Worm (Caenorhabditis elegans) whole organism, late embryonic: ENCODE results near the gene F58A6.9.

ENCODE experiments used
- C38D4.7 ChIP-seq: fragments of 200-800 bp; sonication (Bioruptor generic); optimal IDR thresholded peaks from 2 replicates; lab custom pipeline; 2018; ENCODE audit warnings: mild to moderate bottlenecking, missing genetic modification characterization, moderate library complexity, missing compliant biosample characterization
- K02D7.2 ChIP-seq: sonication (generic microtip); optimal IDR thresholded peaks from 2 replicates; lab custom pipeline; 2017; ENCODE audit warnings: mild to moderate bottlenecking, missing genetic modification characterization, missing compliant biosample characterization
- T23F11.4 ChIP-seq: fragments of 200-800 bp; sonication (Bioruptor generic); optimal IDR thresholded peaks from 2 replicates; lab custom pipeline; 2018; ENCODE audit warnings: mild to moderate bottlenecking, missing genetic modification characterization, missing compliant biosample characterization
- Y22D7AL.16 ChIP-seq: sonication (generic microtip); optimal IDR thresholded peaks from 2 replicates; lab custom pipeline; 2016; ENCODE audit warnings: missing genetic modification characterization, missing compliant biosample characterization
- ahr-1 ChIP-seq: sonication (generic microtip); optimal IDR thresholded peaks from 2 replicates; lab custom pipeline; 2016; ENCODE audit warnings: missing genetic modification characterization, missing compliant biosample characterization
- ceh-18 ChIP-seq: sonication (generic microtip); optimal IDR thresholded peaks from 2 replicates; lab custom pipeline; 2016; ENCODE audit warnings: missing genetic modification characterization, missing compliant biosample characterization
- ceh-19 ChIP-seq: fragments of 200-800 bp; sonication (Bioruptor generic); optimal IDR thresholded peaks from 2 replicates; lab custom pipeline; 2018; ENCODE audit warnings: mild to moderate bottlenecking, missing genetic modification characterization, missing compliant biosample characterization
- ceh-2 ChIP-seq: sonication (generic microtip); optimal IDR thresholded peaks from 2 replicates; lab custom pipeline; 2016; ENCODE audit warnings: missing genotype, missing genetic modification characterization, missing compliant biosample characterization
- ceh-22 ChIP-seq: sonication (generic microtip); optimal IDR thresholded peaks from 2 replicates; lab custom pipeline; 2017; ENCODE audit warnings: missing biosample characterization, missing genetic modification characterization
- ceh-31 ChIP-seq: sonication (generic microtip); optimal IDR thresholded peaks from 2 replicates; lab custom pipeline; 2016; ENCODE audit warnings: missing genetic modification characterization, missing compliant biosample characterization
- ceh-45 ChIP-seq: fragments of 200-800 bp; sonication (Bioruptor generic); IDR thresholded peaks from 2 replicates; pipeline ENCODE4 v1.3.6; 2022; ENCODE audit warnings: missing genetic modification reagents, missing genetic modification characterization, missing compliant biosample characterization
- ceh-6 ChIP-seq: fragments of 200-800 bp; sonication (Bioruptor generic); optimal IDR thresholded peaks from 2 replicates; lab custom pipeline; 2018; ENCODE audit warnings: mild to moderate bottlenecking, missing genetic modification characterization, missing compliant biosample characterization
- dve-1 ChIP-seq: sonication (generic microtip); optimal IDR thresholded peaks from 2 replicates; lab custom pipeline; 2017; ENCODE audit warnings: antibody characterized with exemption, mild to moderate bottlenecking, missing genetic modification characterization, missing compliant biosample characterization
- elt-2 ChIP-seq: sonication (generic microtip); optimal IDR thresholded peaks from 2 replicates; lab custom pipeline; 2016; ENCODE audit warnings: missing genetic modification reagents, missing genetic modification characterization, missing compliant biosample characterization
- elt-4 ChIP-seq: sonication (generic microtip); optimal IDR thresholded peaks from 2 replicates; lab custom pipeline; 2016; ENCODE audit warnings: missing genetic modification characterization, missing compliant biosample characterization
- fax-1 ChIP-seq: sonication (generic microtip); optimal IDR thresholded peaks from 2 replicates; lab custom pipeline; 2016; ENCODE audit warnings: missing genotype, missing genetic modification characterization, missing compliant biosample characterization
- fkh-10 ChIP-seq: fragments of 150-350 bp; optimal IDR thresholded peaks from 2 replicates; lab custom pipeline; 2014; ENCODE audit warnings: missing biosample characterization, missing genetic modification reagents, missing genetic modification characterization
- fkh-6 ChIP-seq: sonication (generic microtip); optimal IDR thresholded peaks from 2 replicates; lab custom pipeline; 2016; ENCODE audit warnings: missing genetic modification characterization, missing compliant biosample characterization
- hlh-15 ChIP-seq: sonication (generic microtip); optimal IDR thresholded peaks from 2 replicates; lab custom pipeline; 2016; ENCODE audit warnings: missing genetic modification characterization, missing compliant biosample characterization
- lim-6 ChIP-seq: sonication (generic microtip); optimal IDR thresholded peaks from 2 replicates; lab custom pipeline; 2016; ENCODE audit warnings: missing genetic modification characterization, missing compliant biosample characterization
- mec-3 ChIP-seq: sonication (generic microtip); optimal IDR thresholded peaks from 2 replicates; lab custom pipeline; 2016; ENCODE audit warnings: borderline replicate concordance, missing genetic modification characterization, missing compliant biosample characterization
- pag-3 ChIP-seq: sonication (generic microtip); optimal IDR thresholded peaks from 2 replicates; lab custom pipeline; 2016; ENCODE audit warnings: missing compliant biosample characterization, missing genetic modification characterization, borderline replicate concordance
- pat-9 ChIP-seq: fragments of 200-800 bp; sonication (Bioruptor generic); optimal IDR thresholded peaks from 2 replicates; lab custom pipeline; 2018; ENCODE audit warnings: mild to moderate bottlenecking, missing genetic modification characterization, moderate library complexity, missing compliant biosample characterization
- pax-1 ChIP-seq: fragments of 150-350 bp; optimal IDR thresholded peaks from 2 replicates; lab custom pipeline; 2014; ENCODE audit warnings: missing biosample characterization, missing genetic modification characterization
- pha-2 ChIP-seq: sonication (generic microtip); optimal IDR thresholded peaks from 2 replicates; lab custom pipeline; 2017; ENCODE audit warnings: mild to moderate bottlenecking, missing genetic modification characterization, missing compliant biosample characterization
- pros-1 ChIP-seq: fragments of 150-350 bp; optimal IDR thresholded peaks from 2 replicates; lab custom pipeline; 2014; ENCODE audit warnings: missing biosample characterization, missing genetic modification reagents, missing genetic modification characterization
- ref-2 ChIP-seq: sonication (generic microtip); optimal IDR thresholded peaks from 2 replicates; lab custom pipeline; 2016; ENCODE audit warnings: missing genetic modification characterization, missing compliant biosample characterization
- rnt-1 ChIP-seq: sonication (generic microtip); optimal IDR thresholded peaks from 2 replicates; lab custom pipeline; 2016; ENCODE audit warnings: missing genetic modification characterization, missing compliant biosample characterization
- sdc-2 ChIP-seq: sonication (generic microtip); optimal IDR thresholded peaks from 2 replicates; lab custom pipeline; 2016; ENCODE audit warnings: missing genotype, missing genetic modification characterization, missing compliant biosample characterization
- sox-4 ChIP-seq: sonication (generic microtip); optimal IDR thresholded peaks from 2 replicates; lab custom pipeline; 2017; ENCODE audit warnings: mild to moderate bottlenecking, missing genetic modification characterization, inconsistent platforms, missing compliant biosample characterization
- syd-9 ChIP-seq: sonication (generic microtip); optimal IDR thresholded peaks from 2 replicates; lab custom pipeline; 2016; ENCODE audit warnings: mild to moderate bottlenecking, missing genetic modification characterization, moderate library complexity, missing compliant biosample characterization
- tbx-2 ChIP-seq: sonication (generic microtip); optimal IDR thresholded peaks from 2 replicates; lab custom pipeline; 2016; ENCODE audit warnings: missing genetic modification characterization, missing compliant biosample characterization
- ttx-3 ChIP-seq: sonication (generic microtip); optimal IDR thresholded peaks from 2 replicates; lab custom pipeline; 2016; ENCODE audit warnings: missing genetic modification reagents, missing genetic modification characterization, missing compliant biosample characterization
- unc-3 ChIP-seq, 2 experiments: fragments of 200-800 bp in 1 of 2; sonication (Bioruptor generic) in 1 of 2; sonication (generic microtip) in 1 of 2; conservative IDR thresholded peaks in 1 of 2; optimal IDR thresholded peaks in 1 of 2; 2 replicates each; pipeline versions ENCODE4 v1.3.6 to Lab custom; 2016 to 2022; ENCODE audit warnings: missing compliant biosample characterization in 2 of 2, missing genetic modification characterization in 2 of 2, missing genetic modification reagents in 1 of 2
- unc-86 ChIP-seq: sonication (generic microtip); optimal IDR thresholded peaks from 2 replicates; lab custom pipeline; 2016; ENCODE audit warnings: missing genetic modification characterization, missing compliant biosample characterization

F58A6.9 gene

ce11 chrII:5187469-5187868, 28.8 kb upstream of the F58A6.9 start, which contains the start of gene crh-2:
crh-2 (minus strand) TSS chrII:5187569.
- TF ChIP-seq elt-4 (no peak), sox-4 (tag; lab: Kevin White, UChicago) (no peak), fkh-6 (tag; lab: Kevin White, UChicago) (no peak), sdc-2 (tag; lab: Kevin White, UChicago) (no peak), fkh-10 (GFP tag; lab: Kevin White, UChicago) (no peak), unc-3 (GFP tag; conservative IDR thresholded peaks at IDR 0.05; lab: Robert Waterston, UW) (no peak), unc-3 (tag; optimal IDR thresholded peaks at IDR 0.05; lab: Kevin White, UChicago) (no peak), ceh-2 (tag; lab: Kevin White, UChicago) (no peak), ttx-3 (tag; lab: Kevin White, UChicago) (no peak), Y22D7AL.16 (tag; lab: Kevin White, UChicago) (no peak), pha-2 (tag; lab: Kevin White, UChicago) (no peak), ceh-22 (tag; lab: Kevin White, UChicago) (no peak), mec-3 (no peak), C38D4.7 (GFP tag; lab: Kevin White, UChicago) (no peak), tbx-2 (tag; lab: Kevin White, UChicago) (no peak), ceh-31 (tag; lab: Kevin White, UChicago) (no peak), pag-3 (no peak), T23F11.4 (GFP tag; lab: Kevin White, UChicago) (no peak), dve-1 (tag; lab: Kevin White, UChicago) (no peak), K02D7.2 (no peak)
- TF ChIP-seq, all 69 proteins: peak for 0

- TF ChIP-seq ceh-45 (GFP tag; lab: Robert Waterston, UW) (no peak), pat-9 (tag; lab: Kevin White, UChicago) (no peak), sdc-2 (tag; lab: Kevin White, UChicago) (no peak), pros-1 (tag; lab: Kevin White, UChicago) (no peak), pag-3 (no peak), syd-9 (tag; lab: Kevin White, UChicago) (no peak), hlh-15 (tag; lab: Kevin White, UChicago) (no peak), rnt-1 (tag; lab: Kevin White, UChicago) (no peak), ref-2 (tag; lab: Kevin White, UChicago) (no peak), ceh-31 (tag; lab: Kevin White, UChicago) (no peak), ceh-19 (GFP tag; lab: Kevin White, UChicago) (no peak), ceh-2 (tag; lab: Kevin White, UChicago) (no peak), fkh-6 (tag; lab: Kevin White, UChicago) (no peak), K02D7.2 (no peak), ahr-1 (tag; lab: Kevin White, UChicago) (no peak), pax-1 (tag; lab: Kevin White, UChicago) (no peak), lim-6 (no peak), unc-86 (tag; lab: Kevin White, UChicago) (no peak), ceh-6 (GFP tag; lab: Kevin White, UChicago) (no peak), fax-1 (tag; lab: Kevin White, UChicago) (no peak)
Observed at ce11 chrII:5186870-5187269, 28.2 kb upstream of the F58A6.9 start.

- TF ChIP-seq elt-2 (tag; lab: Kevin White, UChicago) (peak; percentile 88), ceh-18 (tag; lab: Kevin White, UChicago) (no peak)
Observed at ce11 chrII:5185955-5186539, 27.4 kb upstream of the F58A6.9 start.
